Fruit fly (Drosophila melanogaster) whole organism, wandering third instar larva: Measurements from ENCODE around the gene CG10730.

Experiments
- Abd-B ChIP-seq: fragments of >200 bp; optimal IDR thresholded peaks from 2 replicates; lab custom pipeline; 2017; ENCODE audit warnings: missing biosample characterization, missing genetic modification characterization
- Dfd ChIP-seq: fragments of >200 bp; optimal IDR thresholded peaks from 2 replicates; lab custom pipeline; 2017; ENCODE audit warnings: missing biosample characterization, missing genetic modification characterization
- Mio ChIP-seq: sonication (Bioruptor generic); optimal IDR thresholded peaks from 2 replicates; lab custom pipeline; 2016; ENCODE audit warnings: missing biosample characterization, missing genetic modification characterization
- OdsH ChIP-seq: fragments of 200-800 bp; sonication (Bioruptor generic); optimal IDR thresholded peaks from 2 replicates; lab custom pipeline; 2016; ENCODE audit warnings: missing biosample characterization, mild to moderate bottlenecking, missing genetic modification characterization
- Sp1 ChIP-seq: fragments of 200-800 bp; sonication (Bioruptor generic); optimal IDR thresholded peaks from 3 replicates; lab custom pipeline; 2019; ENCODE audit warnings: missing biosample characterization, mild to moderate bottlenecking, missing genetic modification characterization, moderate library complexity
- br ChIP-seq: fragments of 200-800 bp; sonication (Bioruptor generic); optimal IDR thresholded peaks from 2 replicates; lab custom pipeline; 2016; ENCODE audit warnings: missing biosample characterization, missing genetic modification characterization
- brk ChIP-seq: fragments of 200-800 bp; sonication (Bioruptor generic); optimal IDR thresholded peaks from 2 replicates; lab custom pipeline; 2016; ENCODE audit warnings: missing biosample characterization, mild to moderate bottlenecking, missing genetic modification characterization
- dl ChIP-seq, 2 experiments: fragments of 175-275, 200-275 bp in 1 of 2; fragments of 200-275 bp in 1 of 2; sonication (Bioruptor generic); optimal IDR thresholded peaks; lab custom pipeline; 2018; ENCODE audit warnings: mild to moderate bottlenecking in 2 of 2, missing biosample characterization in 2 of 2, missing genetic modification characterization in 2 of 2, moderate library complexity in 2 of 2; ENCODE audit not compliant: partially characterized antibody in 2 of 2, insufficient read depth in 1 of 2
- dsf ChIP-seq: sonication (Bioruptor generic); optimal IDR thresholded peaks from 2 replicates; lab custom pipeline; 2016; ENCODE audit warnings: missing biosample characterization, missing genetic modification characterization, borderline replicate concordance
- fru ChIP-seq: fragments of 200-800 bp; sonication (Bioruptor generic); optimal IDR thresholded peaks from 3 replicates; lab custom pipeline; 2016; ENCODE audit warnings: missing biosample characterization, mild to moderate bottlenecking, missing genetic modification characterization
- h ChIP-seq: fragments of 200-800 bp; sonication (Bioruptor generic); optimal IDR thresholded peaks from 3 replicates; lab custom pipeline; 2016; ENCODE audit warnings: missing biosample characterization, mild to moderate bottlenecking, missing genetic modification characterization
- jim ChIP-seq: fragments of 175-275, 200-325 bp; sonication (Bioruptor generic); optimal IDR thresholded peaks from 2 replicates; lab custom pipeline; 2016; ENCODE audit warnings: missing biosample characterization, mild to moderate bottlenecking, missing genetic modification characterization
- sage ChIP-seq: fragments of 200-800 bp; sonication (Bioruptor generic); optimal IDR thresholded peaks from 2 replicates; lab custom pipeline; 2016; ENCODE audit warnings: missing biosample characterization, mild to moderate bottlenecking, missing genetic modification characterization
- usp ChIP-seq: fragments of >200 bp; optimal IDR thresholded peaks from 2 replicates; lab custom pipeline; 2017; ENCODE audit warnings: missing biosample characterization, missing genetic modification characterization

dm6 chr2L:20097773-20098172 is 25.8 kb upstream of the CG10730 start:
- TF ChIP-seq fru (GFP tag; lab: Kevin White, UChicago) (no peak), br (GFP tag; lab: Kevin White, UChicago) (no peak), Mio (GFP tag; lab: Kevin White, UChicago) (no peak), usp (no peak), Dfd (GFP tag; lab: Kevin White, UChicago) (peak; percentile 3), OdsH (GFP tag; lab: Kevin White, UChicago) (no peak), Abd-B (GFP tag; lab: Kevin White, UChicago) (no peak), h (GFP tag; lab: Kevin White, UChicago) (no peak), dsf (GFP tag; lab: Kevin White, UChicago) (no peak), sage (no peak), Sp1 (GFP tag; lab: Kevin White, UChicago) (no peak), dl (GFP tag; optimal IDR thresholded peaks at IDR 0.05; lab: Kevin White, UChicago; ENCODE audit: insufficient read depth in 1 of 2, partially characterized antibody in 2 of 2) (no peak), brk (GFP tag; lab: Kevin White, UChicago) (no peak), jim (GFP tag; lab: Kevin White, UChicago) (no peak)
